Worm (Caenorhabditis elegans) whole organism, L2 larva: ENCODE results near the gene C47E12.12.
A peak's percentile ranks its signal among the peaks of the same experiment; 100 is the strongest.

ENCODE experiments used
- F13H6.1 ChIP-seq: sonication (generic microtip); optimal IDR thresholded peaks from 2 replicates; lab custom pipeline; 2016; ENCODE audit warnings: missing genetic modification characterization, missing compliant biosample characterization
- ZK546.5 ChIP-seq: sonication (generic microtip); optimal IDR thresholded peaks from 2 replicates; lab custom pipeline; 2017; ENCODE audit warnings: missing biosample characterization, missing genetic modification characterization
- ama-1 ChIP-seq: fragments of 150-350 bp; optimal IDR thresholded peaks from 2 replicates; lab custom pipeline; 2018; ENCODE audit warnings: inconsistent platforms
- blmp-1 ChIP-seq: sonication (generic microtip); optimal IDR thresholded peaks from 2 replicates; lab custom pipeline; 2017; ENCODE audit warnings: missing genetic modification characterization, mild to moderate bottlenecking, missing compliant biosample characterization, antibody characterized with exemption, moderate library complexity; ENCODE audit not compliant: insufficient read depth
- egl-27 ChIP-seq: sonication (generic microtip); optimal IDR thresholded peaks from 3 replicates; lab custom pipeline; 2017; ENCODE audit warnings: missing biosample characterization, missing genetic modification reagents, missing genetic modification characterization
- elt-1 ChIP-seq: fragments of 150-350 bp; optimal IDR thresholded peaks from 2 replicates; lab custom pipeline; 2014; ENCODE audit warnings: missing biosample characterization, missing genetic modification characterization
- elt-3 ChIP-seq: sonication (generic microtip); optimal IDR thresholded peaks from 2 replicates; lab custom pipeline; 2017; ENCODE audit warnings: missing biosample characterization, missing genetic modification characterization
- lin-13 ChIP-seq: fragments of 150-350 bp; optimal IDR thresholded peaks from 2 replicates; lab custom pipeline; 2014; ENCODE audit warnings: missing biosample characterization, missing genetic modification reagents, missing genetic modification characterization
- nhr-12 ChIP-seq: fragments of 150-350 bp; optimal IDR thresholded peaks from 2 replicates; lab custom pipeline; 2014; ENCODE audit warnings: missing biosample characterization, missing genetic modification characterization
- skn-1 ChIP-seq: sonication (generic microtip); optimal IDR thresholded peaks from 2 replicates; lab custom pipeline; 2017; ENCODE audit warnings: missing biosample characterization, missing genetic modification characterization
- snpc-4 ChIP-seq: fragments of 150-350 bp; optimal IDR thresholded peaks from 2 replicates; lab custom pipeline; 2014; ENCODE audit warnings: missing biosample characterization, missing genetic modification characterization
- unc-62 ChIP-seq: fragments of 150-350 bp; optimal IDR thresholded peaks from 2 replicates; lab custom pipeline; 2014; ENCODE audit warnings: missing biosample characterization, missing genetic modification reagents, missing genetic modification characterization
- ztf-11 ChIP-seq: sonication (generic microtip); optimal IDR thresholded peaks from 2 replicates; lab custom pipeline; 2017; ENCODE audit warnings: missing biosample characterization, missing genetic modification characterization
- ztf-4 ChIP-seq: fragments of 150-350 bp; optimal IDR thresholded peaks from 2 replicates; lab custom pipeline; 2014; ENCODE audit warnings: missing biosample characterization, missing genetic modification characterization

ce11 chrIV:9948035-9948434 is 24.5 kb downstream of the C47E12.12 start:
- TF ChIP-seq ama-1 (lab: Kevin White, UChicago) (no peak), ztf-11 (no peak), nhr-12 (tag; lab: Kevin White, UChicago) (no peak), elt-1 (tag; lab: Kevin White, UChicago) (no peak), elt-3 (tag; lab: Kevin White, UChicago) (no peak), blmp-1 (no peak), unc-62 (GFP tag; lab: Kevin White, UChicago) (no peak), ZK546.5 (tag; lab: Kevin White, UChicago) (no peak), lin-13 (GFP tag; lab: Kevin White, UChicago) (no peak), ztf-4 (tag; lab: Kevin White, UChicago) (no peak), F13H6.1 (tag; lab: Kevin White, UChicago) (peak; percentile 28), skn-1 (no peak), snpc-4 (tag; lab: Kevin White, UChicago) (no peak), egl-27 (no peak)
